Fruit fly (Drosophila melanogaster): ENCODE results near the gene CG13930.
A peak's percentile ranks its signal among the peaks of the same experiment; 100 is the strongest.

Gene CG13930

dm6 chr3L:1694317-1694716 lies 21.8 kb upstream of the CG13930 start, which contains the start of gene CG12011:
Gene CG12011, plus strand, starts transcription at chr3L:1694617.
- no peak for TF ChIP-seq CG15710 (tag; optimal IDR thresholded peaks at IDR 0.05)
- TF ChIP-seq CG10348 (GFP tag; IDR thresholded peaks at IDR 0.05), result no peak
- TF ChIP-seq CG12605 (GFP tag; IDR thresholded peaks at IDR 0.05), result no peak
- no peak for TF ChIP-seq CG8301 (tag; optimal IDR thresholded peaks at IDR 0.05)
- no peak for TF ChIP-seq rn (GFP tag; IDR thresholded peaks at IDR 0.05)
- no peak for TF ChIP-seq CG17806 (tag; optimal IDR thresholded peaks at IDR 0.05)

dm6 chr3L:1692859-1693258 lies 20.3 kb upstream of the CG13930 start:
- TF ChIP-seq CG17806 (tag; optimal IDR thresholded peaks at IDR 0.05), result peak; percentile 70
- TF ChIP-seq CG9948 (tag; optimal IDR thresholded peaks at IDR 0.05), result peak; percentile 56
- TF ChIP-seq CG13204 (GFP tag; optimal IDR thresholded peaks at IDR 0.05), result no peak
- peak; percentile 36 for TF ChIP-seq CG34367 (tag; optimal IDR thresholded peaks at IDR 0.05)
- peak; percentile 44 for TF ChIP-seq CG15710 (tag; optimal IDR thresholded peaks at IDR 0.05)
- TF ChIP-seq CG14655 (GFP tag; optimal IDR thresholded peaks at IDR 0.05), result peak; percentile 61
- no peak for TF ChIP-seq Pif1A (GFP tag; optimal IDR thresholded peaks at IDR 0.05)
- peak; percentile 74 for TF ChIP-seq CG8159 (tag; optimal IDR thresholded peaks at IDR 0.05)
- TF ChIP-seq gl (tag; optimal IDR thresholded peaks at IDR 0.05), result peak; percentile 10
- TF ChIP-seq CG8301 (tag; optimal IDR thresholded peaks at IDR 0.05), result peak; percentile 33

dm6 chr3L:1692122-1692786 lies 19.7 kb upstream of the CG13930 start:
- peak; percentile 76 for TF ChIP-seq Ets98B (GFP tag; IDR thresholded peaks at IDR 0.05)
- peak; percentile 83 for TF ChIP-seq CG13204 (GFP tag; optimal IDR thresholded peaks at IDR 0.05)
- TF ChIP-seq EcR (GFP tag; optimal IDR thresholded peaks at IDR 0.05), result peak; percentile 76
- peak; percentile 78 for TF ChIP-seq CG17806 (tag; optimal IDR thresholded peaks at IDR 0.05)
- peak; percentile 90 for TF ChIP-seq gl (tag; optimal IDR thresholded peaks at IDR 0.05)
- TF ChIP-seq Pif1B (GFP tag; optimal IDR thresholded peaks at IDR 0.05), result peak; percentile 81
- TF ChIP-seq rn (GFP tag; IDR thresholded peaks at IDR 0.05), result peak; percentile 80
- peak; percentile 92 for TF ChIP-seq CG15710 (tag; optimal IDR thresholded peaks at IDR 0.05)
- TF ChIP-seq CG8159 (tag; optimal IDR thresholded peaks at IDR 0.05), result peak; percentile 88
- peak; percentile 90 for TF ChIP-seq CG34367 (tag; optimal IDR thresholded peaks at IDR 0.05)
- TF ChIP-seq D1 (tag; optimal IDR thresholded peaks at IDR 0.05), result peak; percentile 56
- peak; percentile 70 for TF ChIP-seq CG12605 (GFP tag; IDR thresholded peaks at IDR 0.05)
- TF ChIP-seq CG10348 (GFP tag; IDR thresholded peaks at IDR 0.05), result no peak
- peak; percentile 63 for TF ChIP-seq CG32121 (GFP tag; IDR thresholded peaks at IDR 0.05)
- TF ChIP-seq CG4496 (GFP tag; IDR thresholded peaks at IDR 0.05), result peak; percentile 90
- peak; percentile 78 for TF ChIP-seq CG14655 (GFP tag; optimal IDR thresholded peaks at IDR 0.05)
- peak; percentile 87 for TF ChIP-seq Snoo (tag; optimal IDR thresholded peaks at IDR 0.05)
- TF ChIP-seq CG9948 (tag; optimal IDR thresholded peaks at IDR 0.05), result peak; percentile 91
- TF ChIP-seq fd96Ca (GFP tag; IDR thresholded peaks at IDR 0.05), result peak; percentile 89
- peak; percentile 88 for TF ChIP-seq Pif1A (GFP tag; optimal IDR thresholded peaks at IDR 0.05)
- peak; percentile 81 for TF ChIP-seq CG8301 (tag; optimal IDR thresholded peaks at IDR 0.05)

- TF ChIP-seq CG4496 (GFP tag; IDR thresholded peaks at IDR 0.05) (peak; percentile 86), Ets98B (GFP tag; IDR thresholded peaks at IDR 0.05) (peak; percentile 72), CG8301 (tag; optimal IDR thresholded peaks at IDR 0.05) (peak; percentile 77), Snoo (tag; optimal IDR thresholded peaks at IDR 0.05) (peak; percentile 54), CG9948 (tag; optimal IDR thresholded peaks at IDR 0.05) (peak; percentile 85), rn (GFP tag; IDR thresholded peaks at IDR 0.05) (peak; percentile 44; the same call in 1 of the 2 replicates), CG12605 (GFP tag; IDR thresholded peaks at IDR 0.05) (peak; percentile 63), CG34367 (tag; optimal IDR thresholded peaks at IDR 0.05) (peak; percentile 72), fd96Ca (GFP tag; IDR thresholded peaks at IDR 0.05) (peak; percentile 86), Pif1B (GFP tag; optimal IDR thresholded peaks at IDR 0.05) (peak; percentile 73), CG32121 (GFP tag; IDR thresholded peaks at IDR 0.05) (peak; percentile 55; the same call in 1 of the 2 replicates), EcR (GFP tag; optimal IDR thresholded peaks at IDR 0.05) (no peak), gl (tag; optimal IDR thresholded peaks at IDR 0.05) (peak; percentile 70), Pif1A (GFP tag; optimal IDR thresholded peaks at IDR 0.05) (peak; percentile 86), CG14655 (GFP tag; optimal IDR thresholded peaks at IDR 0.05) (peak; percentile 81), CG15710 (tag; optimal IDR thresholded peaks at IDR 0.05) (peak; percentile 79), CG17806 (tag; optimal IDR thresholded peaks at IDR 0.05) (peak; percentile 83), CG13204 (GFP tag; optimal IDR thresholded peaks at IDR 0.05) (peak; percentile 39), CG8159 (tag; optimal IDR thresholded peaks at IDR 0.05) (peak; percentile 86), CG10348 (GFP tag; IDR thresholded peaks at IDR 0.05) (no peak), D1 (tag; optimal IDR thresholded peaks at IDR 0.05) (peak; percentile 28)
Measured at dm6 chr3L:1690727-1691413, 18.3 kb upstream of the CG13930 start.

dm6 chr3L:1688569-1688968 lies 16.0 kb upstream of the CG13930 start:
- peak; percentile 28 for TF ChIP-seq Ets98B (GFP tag; IDR thresholded peaks at IDR 0.05)
- no peak for TF ChIP-seq rn (GFP tag; IDR thresholded peaks at IDR 0.05)
- TF ChIP-seq CG10348 (GFP tag; IDR thresholded peaks at IDR 0.05), result no peak
- no peak for TF ChIP-seq D1 (tag; optimal IDR thresholded peaks at IDR 0.05)
- peak; percentile 49; the same call in 1 of the 3 replicates for TF ChIP-seq fd96Ca (GFP tag; IDR thresholded peaks at IDR 0.05)
- peak; percentile 59 for TF ChIP-seq CG13204 (GFP tag; optimal IDR thresholded peaks at IDR 0.05)
- no peak for TF ChIP-seq gl (tag; optimal IDR thresholded peaks at IDR 0.05)
- TF ChIP-seq EcR (GFP tag; optimal IDR thresholded peaks at IDR 0.05), result peak; percentile 26
- TF ChIP-seq CG4496 (GFP tag; IDR thresholded peaks at IDR 0.05), result peak; percentile 89
